Worm (Caenorhabditis elegans) whole organism, L2 larva: ENCODE data around the gene syg-2.

Experiments
- F13H6.1 ChIP-seq: sonication (generic microtip); optimal IDR thresholded peaks from 2 replicates; lab custom pipeline; 2016; ENCODE audit warnings: missing genetic modification characterization, missing compliant biosample characterization
- R02D3.7 ChIP-seq: fragments of 150-350 bp; optimal IDR thresholded peaks from 2 replicates; lab custom pipeline; 2014; ENCODE audit warnings: missing biosample characterization, missing genetic modification characterization
- Y55F3AM.14 ChIP-seq: fragments of 200-800 bp; sonication (Bioruptor generic); optimal IDR thresholded peaks from 2 replicates; lab custom pipeline; 2018; ENCODE audit warnings: mild to moderate bottlenecking, missing genetic modification characterization, missing compliant biosample characterization
- alr-1 ChIP-seq: fragments of 150-350 bp; optimal IDR thresholded peaks from 2 replicates; lab custom pipeline; 2014; ENCODE audit warnings: missing biosample characterization, missing genetic modification characterization
- ama-1 ChIP-seq: fragments of 150-350 bp; optimal IDR thresholded peaks from 2 replicates; lab custom pipeline; 2018; ENCODE audit warnings: inconsistent platforms
- blmp-1 ChIP-seq: sonication (generic microtip); optimal IDR thresholded peaks from 2 replicates; lab custom pipeline; 2017; ENCODE audit warnings: missing genetic modification characterization, mild to moderate bottlenecking, missing compliant biosample characterization, antibody characterized with exemption, moderate library complexity; ENCODE audit not compliant: insufficient read depth
- ceh-82 ChIP-seq: fragments of 150-350 bp; optimal IDR thresholded peaks from 2 replicates; lab custom pipeline; 2014; ENCODE audit warnings: missing biosample characterization, missing genetic modification characterization
- dmd-4 ChIP-seq: sonication (generic microtip); optimal IDR thresholded peaks from 2 replicates; lab custom pipeline; 2017; ENCODE audit warnings: missing biosample characterization, missing genetic modification characterization
- egl-27 ChIP-seq: sonication (generic microtip); optimal IDR thresholded peaks from 3 replicates; lab custom pipeline; 2017; ENCODE audit warnings: missing biosample characterization, missing genetic modification reagents, missing genetic modification characterization
- elt-1 ChIP-seq: fragments of 150-350 bp; optimal IDR thresholded peaks from 2 replicates; lab custom pipeline; 2014; ENCODE audit warnings: missing biosample characterization, missing genetic modification characterization
- elt-3 ChIP-seq: sonication (generic microtip); optimal IDR thresholded peaks from 2 replicates; lab custom pipeline; 2017; ENCODE audit warnings: missing biosample characterization, missing genetic modification characterization
- fos-1 ChIP-seq: fragments of 150-350 bp; optimal IDR thresholded peaks from 2 replicates; lab custom pipeline; 2014; ENCODE audit warnings: missing biosample characterization, missing genetic modification characterization
- lin-11 ChIP-seq: fragments of 150-350 bp; sonication (generic microtip); optimal IDR thresholded peaks from 2 replicates; lab custom pipeline; 2014; ENCODE audit warnings: missing biosample characterization, missing genetic modification characterization, inconsistent platforms, mixed read lengths
- lin-39 ChIP-seq: fragments of 150-350 bp; optimal IDR thresholded peaks from 2 replicates; lab custom pipeline; 2014; ENCODE audit warnings: missing biosample characterization, missing genetic modification reagents, missing genetic modification characterization
- lsy-2 ChIP-seq, 2 experiments: fragments of 150-350 bp in 1 of 2; sonication (generic microtip) in 1 of 2; optimal IDR thresholded peaks; 2 replicates each; lab custom pipeline; 2014 to 2017; ENCODE audit warnings: missing biosample characterization in 2 of 2, missing genetic modification characterization in 2 of 2
- mbf-1 ChIP-seq: sonication (generic microtip); optimal IDR thresholded peaks from 2 replicates; lab custom pipeline; 2017; ENCODE audit warnings: missing biosample characterization, missing genetic modification characterization
- mdl-1 ChIP-seq, 2 experiments: fragments of 150-350 bp in 1 of 2; sonication (generic microtip) in 1 of 2; optimal IDR thresholded peaks; 2 replicates each; lab custom pipeline; 2017; ENCODE audit warnings: missing biosample characterization in 2 of 2, missing genetic modification characterization in 2 of 2
- nhr-11 ChIP-seq: fragments of 150-350 bp; optimal IDR thresholded peaks from 2 replicates; lab custom pipeline; 2014; ENCODE audit warnings: missing biosample characterization, missing genetic modification characterization
- nhr-129 ChIP-seq: fragments of 150-350 bp; optimal IDR thresholded peaks from 2 replicates; lab custom pipeline; 2014; ENCODE audit warnings: missing biosample characterization, missing genetic modification characterization
- nhr-21 ChIP-seq: fragments of 150-350 bp; optimal IDR thresholded peaks from 2 replicates; lab custom pipeline; 2014; ENCODE audit warnings: missing biosample characterization, missing genetic modification characterization
- nhr-237 ChIP-seq: fragments of 150-350 bp; optimal IDR thresholded peaks from 2 replicates; lab custom pipeline; 2014; ENCODE audit warnings: missing biosample characterization, missing genetic modification characterization
- nhr-6 ChIP-seq: fragments of 150-350 bp; optimal IDR thresholded peaks from 2 replicates; lab custom pipeline; 2014; ENCODE audit warnings: missing biosample characterization, missing genetic modification characterization
- nhr-77 ChIP-seq: fragments of 150-350 bp; optimal IDR thresholded peaks from 2 replicates; lab custom pipeline; 2014; ENCODE audit warnings: missing biosample characterization, missing genetic modification characterization
- peb-1 ChIP-seq: fragments of 150-350 bp; optimal IDR thresholded peaks from 2 replicates; lab custom pipeline; 2014; ENCODE audit warnings: missing biosample characterization, missing genetic modification characterization
- skn-1 ChIP-seq: sonication (generic microtip); optimal IDR thresholded peaks from 2 replicates; lab custom pipeline; 2017; ENCODE audit warnings: missing biosample characterization, missing genetic modification characterization
- sma-3 ChIP-seq: sonication (generic microtip); optimal IDR thresholded peaks from 2 replicates; lab custom pipeline; 2016; ENCODE audit warnings: missing genetic modification reagents, missing genetic modification characterization, missing compliant biosample characterization
- sma-9 ChIP-seq, 2 experiments: fragments of 150-350 bp in 1 of 2; sonication (generic microtip) in 1 of 2; optimal IDR thresholded peaks; 2 replicates each; lab custom pipeline; 2014 to 2016; ENCODE audit warnings: missing genetic modification characterization in 2 of 2, mild to moderate bottlenecking in 1 of 2, missing biosample characterization in 1 of 2, missing compliant biosample characterization in 1 of 2, missing genetic modification reagents in 1 of 2, moderate library complexity in 1 of 2
- snpc-4 ChIP-seq: fragments of 150-350 bp; optimal IDR thresholded peaks from 2 replicates; lab custom pipeline; 2014; ENCODE audit warnings: missing biosample characterization, missing genetic modification characterization
- unc-55 ChIP-seq: fragments of 150-350 bp; sonication (generic microtip); optimal IDR thresholded peaks from 3 replicates; lab custom pipeline; 2014; ENCODE audit warnings: missing biosample characterization, missing genetic modification reagents, missing genetic modification characterization
- zag-1 ChIP-seq: fragments of 150-350 bp; optimal IDR thresholded peaks from 2 replicates; lab custom pipeline; 2014; ENCODE audit warnings: missing biosample characterization, missing genetic modification characterization
- ztf-1 ChIP-seq: fragments of 200-800 bp; sonication (Bioruptor generic); conservative IDR thresholded peaks from 2 replicates; pipeline ENCODE4 v1.3.6; 2022; ENCODE audit warnings: missing genetic modification characterization, missing compliant biosample characterization
- ztf-11 ChIP-seq: sonication (generic microtip); optimal IDR thresholded peaks from 2 replicates; lab custom pipeline; 2017; ENCODE audit warnings: missing biosample characterization, missing genetic modification characterization

Gene syg-2

DNA sequence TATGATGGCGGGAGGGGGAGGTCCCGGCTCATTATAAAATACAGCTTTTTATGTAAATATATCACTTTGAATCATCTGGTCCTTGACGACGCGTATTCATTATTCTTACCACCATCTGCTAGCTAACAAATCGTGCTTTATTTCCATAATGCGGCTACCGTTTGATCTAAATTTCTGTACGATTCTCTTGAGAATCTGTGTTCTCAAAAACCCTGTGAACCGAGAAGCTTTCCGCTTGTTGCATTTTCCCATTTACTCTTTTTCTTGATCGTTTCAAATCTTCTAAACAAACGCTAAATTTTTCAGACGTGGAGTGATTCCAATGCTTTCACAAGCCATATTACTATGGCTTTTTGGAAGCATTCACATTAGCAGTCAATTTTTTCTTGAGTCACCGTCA lies at the start of gene syg-2:
Gene syg-2, plus strand, starts transcription at position 301 of the 400 bp plus-strand sequence.
- TF ChIP-seq elt-3 (no peak), skn-1 (tag; lab: Kevin White, UChicago) (no peak), elt-1 (no peak), mdl-1 (tag; optimal IDR thresholded peaks at IDR 0.05; lab: Kevin White, UChicago) (no peak), unc-55 (GFP tag; lab: Kevin White, UChicago) (no peak), snpc-4 (no peak), R02D3.7 (tag; lab: Kevin White, UChicago) (no peak), ama-1 (lab: Kevin White, UChicago) (no peak), nhr-77 (no peak), Y55F3AM.14 (GFP tag; lab: Kevin White, UChicago) (no peak), egl-27 (no peak), nhr-6 (tag; lab: Kevin White, UChicago) (no peak), mbf-1 (no peak), lin-39 (tag; lab: Kevin White, UChicago) (no peak), peb-1 (tag; lab: Kevin White, UChicago) (no peak), dmd-4 (tag; lab: Kevin White, UChicago) (no peak)

DNA sequence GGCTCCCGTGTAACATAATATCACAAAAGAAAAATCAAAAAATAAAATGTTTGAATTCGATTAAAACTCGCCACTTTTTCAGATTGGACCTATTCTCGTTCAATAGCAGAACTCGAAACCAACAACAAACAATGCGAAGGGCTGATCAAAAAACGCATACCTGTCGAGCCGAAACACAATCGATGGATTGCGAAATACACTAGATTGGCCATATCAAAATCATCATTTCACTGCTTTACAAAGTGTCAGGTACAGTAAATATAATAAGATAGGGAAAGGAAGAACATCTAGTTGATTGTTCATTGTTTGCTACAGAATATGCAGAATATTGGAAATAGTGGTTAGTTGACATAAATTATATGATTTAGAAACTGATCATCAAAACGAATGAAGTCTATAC lies 47.0 kb upstream of the syg-2 start:
- TF ChIP-seq nhr-21 (tag; lab: Kevin White, UChicago) (no peak), F13H6.1 (tag; lab: Kevin White, UChicago) (no peak), nhr-129 (tag; lab: Kevin White, UChicago) (no peak), nhr-237 (tag; lab: Kevin White, UChicago) (no peak), R02D3.7 (tag; lab: Kevin White, UChicago) (no peak), egl-27 (no peak), sma-3 (GFP tag; lab: Kevin White, UChicago) (no peak), sma-9 (GFP tag; optimal IDR thresholded peaks at IDR 0.05; lab: Kevin White, UChicago) (no peak), sma-9 (tag; optimal IDR thresholded peaks at IDR 0.05; lab: Kevin White, UChicago) (no peak), nhr-6 (tag; lab: Kevin White, UChicago) (no peak), dmd-4 (tag; lab: Kevin White, UChicago) (no peak), ztf-1 (GFP tag; lab: Robert Waterston, UW) (no peak), ztf-11 (tag; lab: Kevin White, UChicago) (no peak), lin-11 (tag; lab: Kevin White, UChicago) (no peak), alr-1 (tag; lab: Kevin White, UChicago) (no peak), unc-55 (GFP tag; lab: Kevin White, UChicago) (no peak)
- TF ChIP-seq, all 48 proteins: peak for 0

DNA sequence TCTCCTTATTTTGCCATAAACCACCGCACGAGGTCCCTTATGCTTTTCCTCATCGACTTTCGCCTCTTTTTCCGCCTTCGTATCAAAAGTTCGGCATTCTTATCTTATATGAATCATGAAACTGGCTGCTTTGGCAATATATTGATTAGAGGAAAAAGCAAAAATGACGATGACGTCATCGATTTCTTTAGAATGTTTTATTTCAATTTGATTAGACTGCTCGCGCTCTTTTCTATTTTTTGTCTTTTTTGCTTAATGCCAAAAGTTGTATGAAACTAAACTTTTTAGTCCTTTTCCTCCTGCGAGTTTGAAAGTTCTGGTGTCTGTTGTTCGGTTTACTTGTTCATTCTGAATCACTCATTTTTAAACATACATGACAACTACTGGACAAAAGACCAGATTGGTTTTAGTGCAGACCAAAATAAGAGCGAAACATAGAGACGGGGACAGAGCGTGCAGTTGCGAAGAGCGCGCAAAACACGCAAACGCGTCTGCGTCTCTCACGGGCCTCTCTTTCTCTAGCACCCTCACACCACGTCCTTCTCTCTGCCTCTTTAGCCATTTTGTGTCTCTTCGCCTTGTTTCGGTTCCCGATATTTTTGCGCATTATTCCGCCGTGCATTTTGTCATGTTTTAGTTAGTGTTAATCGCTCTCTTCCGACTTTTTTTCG lies 44.5 kb upstream of the syg-2 start:
- TF ChIP-seq zag-1 (tag; lab: Kevin White, UChicago) (peak; percentile 20), skn-1 (tag; lab: Kevin White, UChicago) (no peak), fos-1 (tag; lab: Kevin White, UChicago) (peak; percentile 9), egl-27 (no peak), nhr-237 (tag; lab: Kevin White, UChicago) (no peak), blmp-1 (tag; lab: Kevin White, UChicago) (peak; percentile 24), unc-55 (GFP tag; lab: Kevin White, UChicago) (peak; percentile 59), nhr-21 (tag; lab: Kevin White, UChicago) (peak; percentile 26), nhr-6 (tag; lab: Kevin White, UChicago) (peak; percentile 16), dmd-4 (tag; lab: Kevin White, UChicago) (no peak), lin-11 (tag; lab: Kevin White, UChicago) (peak; percentile 42), nhr-129 (tag; lab: Kevin White, UChicago) (peak; percentile 74), lsy-2 (tag; optimal IDR thresholded peaks at IDR 0.05; lab: Kevin White, UChicago) (peak in 1 of 2 experiments; percentile 12), ceh-82 (tag; lab: Kevin White, UChicago) (no peak), mdl-1 (tag; optimal IDR thresholded peaks at IDR 0.05; lab: Kevin White, UChicago) (peak; percentile 44 to 83), sma-9 (GFP tag; optimal IDR thresholded peaks at IDR 0.05; lab: Kevin White, UChicago) (peak; percentile 72), sma-9 (tag; optimal IDR thresholded peaks at IDR 0.05; lab: Kevin White, UChicago) (no peak), sma-3 (GFP tag; lab: Kevin White, UChicago) (peak; percentile 13)

DNA sequence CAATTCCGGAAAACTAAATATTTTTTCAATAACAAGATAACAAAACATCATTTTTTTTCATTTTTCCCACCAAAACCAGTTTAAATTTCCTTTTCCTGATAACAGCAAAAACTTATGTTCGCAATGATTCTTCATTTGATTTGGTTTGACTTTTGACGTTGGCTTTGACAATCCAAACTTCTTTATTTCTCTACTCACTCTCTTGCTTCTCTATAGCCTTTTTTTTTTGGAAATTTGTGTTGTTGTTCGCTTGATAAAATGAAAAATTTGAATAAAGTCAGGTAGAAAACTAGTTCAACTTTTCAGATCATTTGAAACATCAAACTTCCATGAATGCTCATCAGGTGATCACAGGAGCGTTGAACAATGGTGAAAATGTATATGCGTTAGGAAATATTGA lies 43.7 kb upstream of the syg-2 start, which contains the start of gene rbc-1:
Gene rbc-1, plus strand, starts transcription at position 301 of the 400 bp plus-strand sequence.
- TF ChIP-seq R02D3.7 (tag; lab: Kevin White, UChicago): no peak
- no peak for TF ChIP-seq nhr-11
